Fruit fly (Drosophila melanogaster) S2 (cell line): ENCODE measurements around the gene CG43347.

Experiments
- CG8478 ChIP-seq: fragments of >200 bp; optimal IDR thresholded peaks from 2 replicates; lab custom pipeline; 2018
- CTCF ChIP-seq, 2 experiments: fragments of >200 bp; optimal IDR thresholded peaks; 2 replicates each; lab custom pipeline; 2018

CG43347 gene

dm6 chrX:10577773-10578172 is 42.2 kb downstream of the CG43347 start:
- TF ChIP-seq CTCF (optimal IDR thresholded peaks at IDR 0.05; lab: Kevin White, UChicago) (no peak), CG8478 (no peak)

dm6 chrX:10576993-10577392 is 43.0 kb downstream of the CG43347 start:
- no peak for TF ChIP-seq CTCF (optimal IDR thresholded peaks at IDR 0.05; lab: Kevin White, UChicago)
- no peak for TF ChIP-seq CG8478

dm6 chrX:10573554-10573953 is 46.4 kb downstream of the CG43347 start:
- TF ChIP-seq CTCF (optimal IDR thresholded peaks at IDR 0.05; lab: Kevin White, UChicago) (no peak), CG8478 (no peak)

- TF ChIP-seq CTCF (optimal IDR thresholded peaks at IDR 0.05; lab: Kevin White, UChicago) (no peak), CG8478 (no peak)
Measured at dm6 chrX:10570142-10570756, 49.7 kb downstream of the CG43347 start.

- TF ChIP-seq CTCF (optimal IDR thresholded peaks at IDR 0.05; lab: Kevin White, UChicago) (no peak), CG8478 (no peak)
Measured at dm6 chrX:10566491-10566890, 53.5 kb downstream of the CG43347 start, which contains the start of gene CG15296. TSS of gene CG15296 (minus strand) at chrX:10566591.

- TF ChIP-seq CG8478 = no peak
- TF ChIP-seq CTCF (optimal IDR thresholded peaks at IDR 0.05; lab: Kevin White, UChicago) = no peak
Measured at dm6 chrX:10564145-10564544, 55.8 kb downstream of the CG43347 start.

dm6 chrX:10561433-10561832 is 58.6 kb downstream of the CG43347 start:
- TF ChIP-seq CG8478 = no peak
- TF ChIP-seq CTCF (optimal IDR thresholded peaks at IDR 0.05; lab: Kevin White, UChicago) = no peak

dm6 chrX:10558060-10558459 is 61.9 kb downstream of the CG43347 start:
- TF ChIP-seq CTCF (optimal IDR thresholded peaks at IDR 0.05; lab: Kevin White, UChicago) (no peak), CG8478 (no peak)

- TF ChIP-seq CG8478 (no peak), CTCF (optimal IDR thresholded peaks at IDR 0.05; lab: Kevin White, UChicago) (no peak)
Measured at dm6 chrX:10557432-10557831, 62.6 kb downstream of the CG43347 start.
